Worm (Caenorhabditis elegans) whole organism, midembryonic: Measurements from ENCODE around the gene F38A5.2.
A peak's percentile ranks its signal among the peaks of the same experiment; 100 is the strongest.

ENCODE experiments used
- T22C8.4 ChIP-seq: fragments of 200-800 bp; sonication (Bioruptor generic); IDR thresholded peaks from 2 replicates; pipeline ENCODE4 v1.3.6; 2022; ENCODE audit warnings: missing genetic modification characterization, missing compliant biosample characterization
- cog-1 ChIP-seq: sonication (generic microtip); optimal IDR thresholded peaks from 2 replicates; lab custom pipeline; 2016; ENCODE audit warnings: missing genetic modification characterization, missing compliant biosample characterization
- ref-1 ChIP-seq: fragments of 200-800 bp; sonication (Bioruptor generic); conservative IDR thresholded peaks from 2 replicates; pipeline ENCODE4 v1.3.6; 2022; ENCODE audit warnings: missing genetic modification reagents, missing genetic modification characterization, missing compliant biosample characterization
- tab-1 ChIP-seq: fragments of 200-800 bp; sonication (Bioruptor generic); IDR thresholded peaks from 2 replicates; pipeline ENCODE4 v1.3.6; 2022; ENCODE audit warnings: missing genetic modification characterization, missing compliant biosample characterization
- ztf-23 ChIP-seq: fragments of 200-800 bp; sonication (Bioruptor generic); IDR thresholded peaks from 2 replicates; pipeline ENCODE4 v1.3.6; 2022; ENCODE audit warnings: missing genetic modification reagents, missing genetic modification characterization, missing compliant biosample characterization
- ztf-29 ChIP-seq: fragments of 200-800 bp; sonication (Bioruptor generic); IDR thresholded peaks from 2 replicates; pipeline ENCODE4 v1.3.6; 2022; ENCODE audit warnings: missing genetic modification reagents, missing genetic modification characterization, missing compliant biosample characterization

ce11 chrIV:6631704-6632272, 46.6 kb upstream of the F38A5.2 start, which contains the start of the genes cest-5.1 and C01B10.9:
- TF ChIP-seq cog-1 (tag; lab: Kevin White, UChicago) (peak; percentile 9), tab-1 (GFP tag; lab: Robert Waterston, UW) (no peak), ztf-23 (GFP tag; lab: Robert Waterston, UW) (no peak), T22C8.4 (0 out of 2 replicates have a peak, but pooled peaks have one; percentile 27), ref-1 (GFP tag; lab: Robert Waterston, UW) (no peak), ztf-29 (no peak)
